Worm (Caenorhabditis elegans) whole organism, L4 larva: ENCODE data around the gene unc-42.

ENCODE experiments used
- F26F4.8 ChIP-seq: fragments of 200-800 bp; sonication (Bioruptor generic); conservative IDR thresholded peaks from 2 replicates; pipeline ENCODE4 v1.3.6; 2022; ENCODE audit warnings: missing genetic modification characterization, missing compliant biosample characterization
- Y48G9A.11 ChIP-seq: fragments of 200-800 bp; sonication (Bioruptor generic); IDR thresholded peaks from 2 replicates; pipeline ENCODE4 v1.3.6; 2022; ENCODE audit warnings: missing genetic modification reagents, missing genetic modification characterization, missing compliant biosample characterization
- ZK546.5 ChIP-seq, 2 experiments: sonication (generic microtip); optimal IDR thresholded peaks; 2 replicates each; lab custom pipeline; 2017; ENCODE audit warnings: missing biosample characterization in 2 of 2, missing genetic modification characterization in 2 of 2
- ama-1 ChIP-seq: fragments of 150-350 bp; optimal IDR thresholded peaks from 2 replicates; lab custom pipeline; 2014; ENCODE audit warnings: inconsistent platforms, mixed read lengths
- attf-4 ChIP-seq: sonication (generic microtip); optimal IDR thresholded peaks from 3 replicates; lab custom pipeline; 2017; ENCODE audit warnings: missing biosample characterization, missing genetic modification characterization
- dpl-1 ChIP-seq: fragments of 150-350 bp; optimal IDR thresholded peaks from 2 replicates; lab custom pipeline; 2014; ENCODE audit warnings: missing biosample characterization, missing genetic modification reagents, missing genetic modification characterization
- egl-43 ChIP-seq: fragments of 200-800 bp; sonication (Bioruptor generic); IDR thresholded peaks from 2 replicates; pipeline ENCODE4 v1.3.6; 2022; ENCODE audit warnings: missing genetic modification reagents, missing genetic modification characterization, missing compliant biosample characterization
- lin-15B ChIP-seq: fragments of 150-350 bp; sonication (generic microtip); optimal IDR thresholded peaks from 3 replicates; lab custom pipeline; 2014; ENCODE audit warnings: missing biosample characterization, missing genetic modification characterization
- lin-39 ChIP-seq: fragments of 150-350 bp; optimal IDR thresholded peaks from 2 replicates; lab custom pipeline; 2014; ENCODE audit warnings: missing biosample characterization, missing genetic modification reagents, missing genetic modification characterization
- nhr-111 ChIP-seq: fragments of 200-800 bp; sonication (Bioruptor generic); optimal IDR thresholded peaks from 2 replicates; lab custom pipeline; 2018; ENCODE audit warnings: mild to moderate bottlenecking, missing genetic modification characterization, missing compliant biosample characterization
- nhr-25 ChIP-seq: sonication (generic microtip); optimal IDR thresholded peaks from 2 replicates; lab custom pipeline; 2017; ENCODE audit warnings: missing genetic modification characterization, mild to moderate bottlenecking, missing compliant biosample characterization, antibody characterized with exemption, moderate library complexity, borderline replicate concordance; ENCODE audit not compliant: insufficient read depth
- nhr-28 ChIP-seq: fragments of 150-350 bp; optimal IDR thresholded peaks from 2 replicates; lab custom pipeline; 2014; ENCODE audit warnings: missing biosample characterization, missing genetic modification characterization
- spr-1 ChIP-seq: sonication (generic microtip); optimal IDR thresholded peaks from 2 replicates; lab custom pipeline; 2016; ENCODE audit warnings: mild to moderate bottlenecking, missing genetic modification characterization, missing compliant biosample characterization
- unc-62 ChIP-seq, 3 experiments: fragments of 150-350 bp in 1 of 3; sonication (generic microtip); optimal IDR thresholded peaks in 2 of 3; peaks in 1 of 3; 1 replicate in 1 of 3; 2 replicates in 2 of 3; lab custom pipeline; 2014 to 2017; ENCODE audit warnings: missing biosample characterization in 3 of 3, missing genetic modification characterization in 3 of 3, missing genetic modification reagents in 3 of 3, missing genotype in 1 of 3

ce11 chrV:9796002-9796401, 26.8 kb upstream of the unc-42 start:
- no peak for TF ChIP-seq dpl-1
- no peak for TF ChIP-seq lin-15B (tag; lab: Kevin White, UChicago)
- no peak for TF ChIP-seq nhr-111 (GFP tag; lab: Kevin White, UChicago)
- no peak for TF ChIP-seq F26F4.8 (GFP tag; lab: Robert Waterston, UW)
- no peak for TF ChIP-seq ama-1 (lab: Kevin White, UChicago)
- TF ChIP-seq spr-1 (tag; lab: Kevin White, UChicago) = no peak
- TF ChIP-seq Y48G9A.11 (GFP tag; lab: Robert Waterston, UW) = no peak
- no peak for TF ChIP-seq ZK546.5 (tag; optimal IDR thresholded peaks at IDR 0.05; lab: Kevin White, UChicago)
- TF ChIP-seq nhr-25 (tag; lab: Kevin White, UChicago) = no peak
- no peak for TF ChIP-seq unc-62 (GFP tag; optimal IDR thresholded peaks at IDR 0.05 in 1 of 2; lab: Kevin White, UChicago)
- no peak for TF ChIP-seq unc-62 (tag; optimal IDR thresholded peaks at IDR 0.05; lab: Kevin White, UChicago)
- TF ChIP-seq egl-43 (GFP tag; lab: Robert Waterston, UW) = no peak
- TF ChIP-seq attf-4 (tag; lab: Kevin White, UChicago) = no peak
- TF ChIP-seq lin-39 (tag; lab: Kevin White, UChicago) = no peak
- TF ChIP-seq nhr-28 (tag; lab: Kevin White, UChicago) = no peak
